Worm (Caenorhabditis elegans): Measurements from ENCODE around the gene pph-6.

The pph-6 gene

ce11 chrIII:3499850-3500249 lies 38.3 kb downstream of the pph-6 start (continued):
- TF ChIP-seq gei-17 (GFP tag; optimal IDR thresholded peaks at IDR 0.05) (no peak), egl-44 (GFP tag; IDR thresholded peaks at IDR 0.05) (no peak), fkh-3 (tag; optimal IDR thresholded peaks at IDR 0.05) (no peak), F57C9.4 (tag; optimal IDR thresholded peaks at IDR 0.05) (no peak), F23B12.7 (tag; optimal IDR thresholded peaks at IDR 0.05; ENCODE audit: insufficient read depth) (no peak), nfyb-1 (GFP tag; IDR thresholded peaks at IDR 0.05) (no peak), tbx-9 (tag; optimal IDR thresholded peaks at IDR 0.05; ENCODE audit: borderline replicate concordance) (no peak), rec-8 (tag; optimal IDR thresholded peaks at IDR 0.05) (no peak), egl-18 (GFP tag; IDR thresholded peaks at IDR 0.05) (no peak), Y53F4B.3 (GFP tag; IDR thresholded peaks at IDR 0.05) (no peak), C17E4.6 (GFP tag; IDR thresholded peaks at IDR 0.05) (no peak), cebp-2 (GFP tag; IDR thresholded peaks at IDR 0.05) (no peak), ccch-3 (GFP tag; optimal IDR thresholded peaks at IDR 0.05) (no peak), D2030.7 (GFP tag; IDR thresholded peaks at IDR 0.05) (0 out of 2 replicates have a peak, but pooled peaks have one; percentile 20), xnd-1 (tag; optimal IDR thresholded peaks at IDR 0.05) (no peak), ztf-3 (GFP tag; optimal IDR thresholded peaks at IDR 0.05) (no peak), nhr-179 (tag; optimal IDR thresholded peaks at IDR 0.05) (no peak), Y53G8AR.9 (GFP tag; conservative IDR thresholded peaks at IDR 0.05) (no peak), madf-6 (GFP tag; IDR thresholded peaks at IDR 0.05) (peak; percentile 41), ets-4 (GFP tag; optimal IDR thresholded peaks at IDR 0.05) (no peak), ceh-27 (GFP tag; optimal IDR thresholded peaks at IDR 0.05) (peak; percentile 39), bed-2 (GFP tag; IDR thresholded peaks at IDR 0.05) (0 out of 2 replicates have a peak, but pooled peaks have one; percentile 35), tlf-1 (GFP tag; optimal IDR thresholded peaks at IDR 0.05) (no peak), pbrm-1 (GFP tag; IDR thresholded peaks at IDR 0.05) (peak; percentile 22; the same call in 1 of the 2 replicates), F57A8.1 (GFP tag; optimal IDR thresholded peaks at IDR 0.05) (no peak), hlh-12 (tag; optimal IDR thresholded peaks at IDR 0.05) (no peak), lsy-27 (tag; optimal IDR thresholded peaks at IDR 0.05; ENCODE audit: borderline replicate concordance, insufficient read depth) (no peak), dpl-1 (GFP tag; optimal IDR thresholded peaks at IDR 0.05) (no peak), B0035.1 (tag; optimal IDR thresholded peaks at IDR 0.05) (no peak), ceh-91 (GFP tag; IDR thresholded peaks at IDR 0.05) (no peak), nfya-2 (GFP tag; IDR thresholded peaks at IDR 0.05) (no peak), zfh-2 (GFP tag; conservative IDR thresholded peaks at IDR 0.05) (no peak), F39B2.1 (GFP tag; IDR thresholded peaks at IDR 0.05) (no peak), ceh-100 (GFP tag; IDR thresholded peaks at IDR 0.05) (peak; percentile 96), T26A5.8 (tag; optimal IDR thresholded peaks at IDR 0.05) (no peak), lin-26 (GFP tag; IDR thresholded peaks at IDR 0.05) (no peak), dpff-1 (tag; optimal IDR thresholded peaks at IDR 0.05) (no peak), Y56A3A.18 (GFP tag; IDR thresholded peaks at IDR 0.05) (no peak), K11D2.4 (GFP tag; IDR thresholded peaks at IDR 0.05) (peak; percentile 39; the same call in 1 of the 2 replicates), ama-1 (optimal IDR thresholded peaks at IDR 0.05) (no peak), ama-1 (GFP tag; optimal IDR thresholded peaks at IDR 0.05) (no peak), F55B11.4 (tag; optimal IDR thresholded peaks at IDR 0.05; ENCODE audit: borderline replicate concordance, insufficient read depth) (no peak), ceh-58 (GFP tag; IDR thresholded peaks at IDR 0.05) (no peak), unc-62 (GFP tag; optimal IDR thresholded peaks at IDR 0.05) (no peak), snpc-1.1 (tag; optimal IDR thresholded peaks at IDR 0.05; ENCODE audit: insufficient read depth) (no peak), nhr-80 (tag; optimal IDR thresholded peaks at IDR 0.05) (no peak), him-1 (tag; optimal IDR thresholded peaks at IDR 0.05) (no peak), repo-1 (tag; optimal IDR thresholded peaks at IDR 0.05) (no peak), F52B5.7 (tag; optimal IDR thresholded peaks at IDR 0.05) (no peak), sdz-38 (tag; optimal IDR thresholded peaks at IDR 0.05) (no peak)

Data from whole organism, young adult.